Worm (Caenorhabditis elegans): ENCODE measurements around the gene srh-201.

Gene srh-201

DNA sequence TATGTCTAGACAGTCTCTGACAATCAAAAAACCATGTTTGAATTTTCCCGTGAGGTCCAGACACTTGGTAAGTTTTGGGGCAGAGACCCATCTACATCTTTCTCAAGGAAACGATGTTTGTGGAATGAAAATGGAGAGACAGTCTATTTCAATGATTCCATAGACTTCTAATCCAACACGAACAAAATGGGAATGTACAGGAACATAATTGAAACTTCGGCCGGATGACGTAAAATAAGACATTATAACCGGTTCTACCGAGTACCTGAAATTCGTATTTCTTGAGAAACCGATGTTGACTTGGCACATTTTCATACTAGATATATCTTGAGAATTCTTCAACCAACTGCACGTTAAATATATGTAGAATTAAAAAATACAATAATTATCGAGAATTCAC, 25.6 kb downstream of the srh-201 start, which contains the start of gene str-87:
str-87 (minus strand) TSS at position 101 of the 400 bp plus-strand sequence.
- TF ChIP-seq tra-4 (tag; optimal IDR thresholded peaks at IDR 0.05) = no peak
- no peak for TF ChIP-seq B0310.2 (tag; optimal IDR thresholded peaks at IDR 0.05)

DNA sequence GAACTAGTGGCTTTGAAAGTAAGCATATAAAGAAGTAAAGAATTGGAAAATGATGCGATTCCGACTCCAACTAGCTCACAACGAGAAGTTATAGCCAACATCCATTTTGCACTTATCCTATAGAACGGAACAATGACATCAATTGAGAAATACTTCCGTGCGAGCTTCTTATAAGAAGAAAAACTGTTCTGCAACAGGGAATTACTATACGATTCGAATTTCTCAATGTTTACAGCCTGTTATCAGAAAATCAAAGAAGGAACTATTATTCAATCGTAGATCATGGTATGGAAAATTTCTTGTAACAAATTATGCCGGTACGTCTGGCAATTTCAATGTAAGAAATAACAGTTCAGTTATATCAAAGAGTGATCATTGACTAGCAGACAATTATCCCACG, 27.9 kb downstream of the srh-201 start, which contains the start of gene str-85:
str-85 (minus strand) TSS at position 101 of the 400 bp plus-strand sequence.
- no peak for TF ChIP-seq ama-1 (optimal IDR thresholded peaks at IDR 0.05)
- no peak for TF ChIP-seq ceh-36 (tag; optimal IDR thresholded peaks at IDR 0.05)
- no peak for TF ChIP-seq pes-1 (GFP tag; IDR thresholded peaks at IDR 0.05)
- no peak for TF ChIP-seq F13C5.2 (tag; optimal IDR thresholded peaks at IDR 0.05)
- no peak for TF ChIP-seq tbx-37 (GFP tag; conservative IDR thresholded peaks at IDR 0.05)
- no peak for TF ChIP-seq hmbx-1 (tag; optimal IDR thresholded peaks at IDR 0.05)
- no peak for TF ChIP-seq tbx-11 (GFP tag; IDR thresholded peaks at IDR 0.05)
- no peak for TF ChIP-seq tra-4 (tag; optimal IDR thresholded peaks at IDR 0.05)
- TF ChIP-seq flt-1 (GFP tag; IDR thresholded peaks at IDR 0.05) = no peak
- no peak for TF ChIP-seq sea-1 (GFP tag; conservative IDR thresholded peaks at IDR 0.05)

DNA sequence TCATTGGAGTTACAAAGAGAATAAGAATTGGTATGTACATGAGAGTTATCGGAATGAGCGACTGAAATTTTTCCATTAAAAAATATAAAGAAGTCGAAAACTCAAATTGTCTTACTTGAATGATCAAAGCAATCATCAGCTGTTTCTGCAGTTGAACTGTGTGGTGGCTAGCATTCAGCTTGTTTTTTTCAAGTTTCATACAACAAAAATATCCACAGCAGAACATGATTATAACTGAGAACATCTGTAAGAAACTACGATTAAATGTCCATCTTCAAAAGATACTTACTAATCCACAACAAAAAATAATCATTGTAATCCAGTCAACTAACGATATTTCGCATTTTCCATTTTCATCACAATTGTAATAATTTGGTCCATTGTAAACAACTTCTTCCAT, 28.9 kb downstream of the srh-201 start:
- no peak for TF ChIP-seq pes-1 (GFP tag; IDR thresholded peaks at IDR 0.05)
- no peak for TF ChIP-seq ets-7 (tag; optimal IDR thresholded peaks at IDR 0.05)
- TF ChIP-seq aly-1 (tag; optimal IDR thresholded peaks at IDR 0.05) = no peak
- no peak for TF ChIP-seq F13C5.2 (tag; optimal IDR thresholded peaks at IDR 0.05)
- TF ChIP-seq tbx-37 (GFP tag; conservative IDR thresholded peaks at IDR 0.05) = no peak
- no peak for TF ChIP-seq tra-4 (tag; optimal IDR thresholded peaks at IDR 0.05)
- no peak for TF ChIP-seq hmg-4 (GFP tag; optimal IDR thresholded peaks at IDR 0.05)
- no peak for TF ChIP-seq ama-1 (optimal IDR thresholded peaks at IDR 0.05)
- no peak for TF ChIP-seq B0310.2 (tag; optimal IDR thresholded peaks at IDR 0.05)
- no peak for TF ChIP-seq scrt-1 (GFP tag; IDR thresholded peaks at IDR 0.05)
- TF ChIP-seq flt-1 (GFP tag; IDR thresholded peaks at IDR 0.05) = no peak
- no peak for TF ChIP-seq tbx-11 (GFP tag; IDR thresholded peaks at IDR 0.05)
- TF ChIP-seq sea-1 (GFP tag; conservative IDR thresholded peaks at IDR 0.05) = no peak
- TF ChIP-seq ceh-13 (GFP tag; optimal IDR thresholded peaks at IDR 0.05) = no peak
- no peak for TF ChIP-seq hnd-1 (tag; optimal IDR thresholded peaks at IDR 0.05)

DNA sequence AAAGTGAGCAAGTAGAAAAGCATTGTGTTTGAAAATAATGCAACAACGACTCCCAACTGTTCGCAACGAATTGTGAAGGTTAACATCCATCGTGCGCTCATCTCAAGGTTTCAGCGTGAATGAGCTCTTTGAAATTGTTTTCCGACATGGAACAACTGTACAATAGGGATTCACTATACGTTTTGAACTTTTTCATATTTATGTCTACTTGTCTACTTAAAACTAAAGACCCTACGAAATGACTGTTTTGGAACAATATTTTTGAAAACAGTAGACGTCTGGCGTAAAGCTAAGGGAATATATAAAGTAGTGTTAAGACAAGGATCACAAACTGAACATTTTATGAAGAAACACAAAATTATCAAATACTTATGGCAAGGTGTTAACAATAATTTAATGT, 30.1 kb downstream of the srh-201 start, which contains the start of gene str-86:
str-86 (minus strand) TSS at position 101 of the 400 bp plus-strand sequence.
- TF ChIP-seq tbx-11 (GFP tag; IDR thresholded peaks at IDR 0.05) = no peak
- TF ChIP-seq ceh-36 (tag; optimal IDR thresholded peaks at IDR 0.05) = no peak
- no peak for TF ChIP-seq hnd-1 (tag; optimal IDR thresholded peaks at IDR 0.05)
- TF ChIP-seq aly-1 (tag; optimal IDR thresholded peaks at IDR 0.05) = no peak
- TF ChIP-seq hmg-4 (GFP tag; optimal IDR thresholded peaks at IDR 0.05) = no peak
- no peak for TF ChIP-seq ets-7 (tag; optimal IDR thresholded peaks at IDR 0.05)
- TF ChIP-seq B0310.2 (tag; optimal IDR thresholded peaks at IDR 0.05) = no peak
- TF ChIP-seq ceh-13 (GFP tag; optimal IDR thresholded peaks at IDR 0.05) = no peak

DNA sequence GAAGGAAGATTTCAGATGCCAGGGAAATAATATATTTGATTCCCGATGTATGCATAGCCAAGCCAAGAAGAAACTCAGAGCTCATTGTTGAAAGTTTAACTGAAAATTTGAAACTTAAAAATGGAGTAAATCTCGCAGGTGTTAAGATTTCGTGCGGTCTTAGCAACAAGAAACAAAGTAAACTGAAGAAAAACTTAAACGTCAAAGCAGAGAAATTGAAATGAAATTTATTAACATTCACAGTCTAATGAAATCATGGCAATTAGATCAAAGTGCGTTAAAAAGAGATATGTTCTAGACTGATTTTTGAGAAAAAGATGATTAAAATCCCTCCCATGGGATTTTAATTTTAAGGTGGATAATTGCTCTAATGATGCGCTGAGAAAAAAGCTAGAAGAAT, 32.8 kb downstream of the srh-201 start, which contains the start of gene str-84:
str-84 (minus strand) TSS at position 101 of the 400 bp plus-strand sequence.
- TF ChIP-seq sea-1 (GFP tag; conservative IDR thresholded peaks at IDR 0.05) (no peak), ets-7 (tag; optimal IDR thresholded peaks at IDR 0.05) (no peak), B0310.2 (tag; optimal IDR thresholded peaks at IDR 0.05) (no peak)

DNA sequence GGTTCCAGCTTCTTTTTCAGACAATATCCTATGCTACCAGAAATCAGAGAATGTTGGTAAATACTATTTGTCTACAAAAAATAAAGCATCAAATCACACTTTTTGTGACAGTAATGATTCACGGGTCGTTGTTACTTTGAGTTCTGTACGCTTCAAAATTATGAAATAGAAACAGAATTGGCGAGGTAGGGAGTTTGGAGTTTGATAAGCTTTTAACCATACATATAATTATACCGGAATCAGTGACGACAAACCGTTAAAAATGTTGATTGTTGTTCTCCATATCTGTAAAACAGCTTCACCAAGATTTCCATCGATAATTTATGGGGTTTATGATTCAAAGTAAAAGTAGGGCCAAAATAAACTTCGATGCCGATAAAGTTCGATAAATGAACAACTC, 35.8 kb downstream of the srh-201 start:
- no peak for TF ChIP-seq F13C5.2 (tag; optimal IDR thresholded peaks at IDR 0.05)
- TF ChIP-seq ets-7 (tag; optimal IDR thresholded peaks at IDR 0.05) = no peak
- no peak for TF ChIP-seq ama-1 (optimal IDR thresholded peaks at IDR 0.05)
- no peak for TF ChIP-seq ceh-36 (tag; optimal IDR thresholded peaks at IDR 0.05)
- TF ChIP-seq aly-1 (tag; optimal IDR thresholded peaks at IDR 0.05) = no peak
- no peak for TF ChIP-seq tbx-37 (GFP tag; conservative IDR thresholded peaks at IDR 0.05)
- TF ChIP-seq tbx-11 (GFP tag; IDR thresholded peaks at IDR 0.05) = no peak
- TF ChIP-seq flt-1 (GFP tag; IDR thresholded peaks at IDR 0.05) = no peak
- no peak for TF ChIP-seq hmg-4 (GFP tag; optimal IDR thresholded peaks at IDR 0.05)
- TF ChIP-seq tra-4 (tag; optimal IDR thresholded peaks at IDR 0.05) = no peak
- TF ChIP-seq pes-1 (GFP tag; IDR thresholded peaks at IDR 0.05) = no peak
- no peak for TF ChIP-seq hmbx-1 (tag; optimal IDR thresholded peaks at IDR 0.05)
- no peak for TF ChIP-seq scrt-1 (GFP tag; IDR thresholded peaks at IDR 0.05)
- TF ChIP-seq B0310.2 (tag; optimal IDR thresholded peaks at IDR 0.05) = no peak
- TF ChIP-seq hnd-1 (tag; optimal IDR thresholded peaks at IDR 0.05) = no peak
- TF ChIP-seq sea-1 (GFP tag; conservative IDR thresholded peaks at IDR 0.05) = no peak
- TF ChIP-seq ceh-13 (GFP tag; optimal IDR thresholded peaks at IDR 0.05) = no peak

DNA sequence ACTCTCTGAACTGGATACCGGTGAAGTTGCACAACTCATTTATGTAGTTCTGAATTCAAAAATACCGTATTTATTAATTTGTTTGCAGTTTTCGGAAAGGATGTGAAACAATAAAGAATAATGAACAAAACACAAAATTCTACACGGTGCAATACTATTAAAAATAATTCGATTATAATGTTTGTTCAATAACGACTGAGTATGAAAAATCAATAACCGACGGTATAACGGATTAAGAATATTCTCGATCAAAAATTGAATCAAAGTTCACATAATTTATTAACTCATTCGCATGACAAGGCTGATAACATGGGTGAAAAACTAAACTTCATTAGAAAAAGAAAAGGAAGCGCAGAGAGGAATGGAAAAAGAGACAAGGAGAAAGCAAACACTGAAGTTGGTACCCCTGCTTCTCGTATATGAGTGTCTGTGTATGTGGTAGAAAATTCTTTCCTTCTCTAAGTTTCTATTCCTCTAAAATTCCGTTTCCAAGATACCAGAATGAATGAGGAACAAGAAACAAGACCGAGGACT, 38.7 kb downstream of the srh-201 start, which contains the start of gene nhr-143:
nhr-143 (minus strand) TSS at position 51 of the 534 bp plus-strand sequence.
- TF ChIP-seq ets-7 (tag; optimal IDR thresholded peaks at IDR 0.05) (no peak), hmbx-1 (tag; optimal IDR thresholded peaks at IDR 0.05) (no peak), aly-1 (tag; optimal IDR thresholded peaks at IDR 0.05) (no peak), ama-1 (optimal IDR thresholded peaks at IDR 0.05) (no peak), tbx-37 (GFP tag; conservative IDR thresholded peaks at IDR 0.05) (no peak), F13C5.2 (tag; optimal IDR thresholded peaks at IDR 0.05) (no peak), flt-1 (GFP tag; IDR thresholded peaks at IDR 0.05) (no peak), tbx-11 (GFP tag; IDR thresholded peaks at IDR 0.05) (no peak), ceh-13 (GFP tag; optimal IDR thresholded peaks at IDR 0.05) (no peak), ceh-36 (tag; optimal IDR thresholded peaks at IDR 0.05) (no peak), B0310.2 (tag; optimal IDR thresholded peaks at IDR 0.05) (no peak), sea-1 (GFP tag; conservative IDR thresholded peaks at IDR 0.05) (no peak), hnd-1 (tag; optimal IDR thresholded peaks at IDR 0.05) (no peak), scrt-1 (GFP tag; IDR thresholded peaks at IDR 0.05) (no peak), tra-4 (tag; optimal IDR thresholded peaks at IDR 0.05) (no peak), hmg-4 (GFP tag; optimal IDR thresholded peaks at IDR 0.05) (no peak), pes-1 (GFP tag; IDR thresholded peaks at IDR 0.05) (no peak)

DNA sequence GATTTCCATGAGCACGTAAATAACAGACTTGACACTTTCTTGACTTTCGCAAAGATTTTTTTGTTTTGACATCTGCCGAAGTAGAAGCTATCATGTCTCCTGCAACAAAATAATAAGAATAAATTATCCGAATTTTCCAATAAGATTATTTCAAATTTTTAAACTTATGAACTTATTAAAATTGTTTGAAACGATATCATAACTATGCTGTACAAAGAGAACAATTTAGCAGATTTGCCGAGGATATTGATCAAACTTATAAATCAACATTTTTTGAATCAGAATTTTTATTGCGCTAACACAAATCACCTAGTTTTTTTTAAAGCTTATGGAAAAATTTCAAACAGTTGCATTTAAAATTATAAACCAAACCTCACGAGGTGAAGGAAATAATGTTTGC, 41.4 kb downstream of the srh-201 start, which contains the start of gene nhr-195:
nhr-195 (minus strand) TSS at position 101 of the 400 bp plus-strand sequence.
- no peak for TF ChIP-seq tbx-11 (GFP tag; IDR thresholded peaks at IDR 0.05)
- no peak for TF ChIP-seq pes-1 (GFP tag; IDR thresholded peaks at IDR 0.05)
- no peak for TF ChIP-seq aly-1 (tag; optimal IDR thresholded peaks at IDR 0.05)
- TF ChIP-seq ceh-36 (tag; optimal IDR thresholded peaks at IDR 0.05) = no peak
- no peak for TF ChIP-seq hmg-4 (GFP tag; optimal IDR thresholded peaks at IDR 0.05)
- TF ChIP-seq B0310.2 (tag; optimal IDR thresholded peaks at IDR 0.05) = no peak
